Worm (Caenorhabditis elegans): Measurements from ENCODE around the gene sul-1.

sul-1 gene

DNA sequence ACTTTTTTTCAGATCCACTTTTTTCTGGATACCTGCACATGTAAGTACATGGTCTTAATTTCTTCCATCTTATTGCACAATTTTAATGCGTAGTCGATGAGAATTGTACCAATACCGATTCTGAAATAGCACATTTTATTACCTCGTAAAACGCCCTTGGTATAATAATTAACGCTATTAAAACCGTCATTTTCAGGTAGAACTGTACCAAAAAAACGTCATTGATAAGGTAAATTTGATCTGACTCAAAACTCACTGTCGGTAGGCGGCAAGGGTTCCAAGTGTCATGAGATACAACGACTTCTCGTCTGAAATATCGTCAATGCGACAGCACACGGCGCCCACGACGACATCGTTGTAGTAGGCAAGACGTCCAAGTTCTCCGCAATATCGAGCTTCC lies 26.3 kb downstream of the sul-1 start:
- TF ChIP-seq nhr-10 (tag; optimal IDR thresholded peaks at IDR 0.05) = no peak
- TF ChIP-seq sma-3 (GFP tag; optimal IDR thresholded peaks at IDR 0.05) = no peak
- no peak for TF ChIP-seq unc-55 (GFP tag; optimal IDR thresholded peaks at IDR 0.05)
- no peak for TF ChIP-seq ztf-11 (tag; optimal IDR thresholded peaks at IDR 0.05)
- TF ChIP-seq fos-1 (tag; optimal IDR thresholded peaks at IDR 0.05) = peak; percentile 25

DNA sequence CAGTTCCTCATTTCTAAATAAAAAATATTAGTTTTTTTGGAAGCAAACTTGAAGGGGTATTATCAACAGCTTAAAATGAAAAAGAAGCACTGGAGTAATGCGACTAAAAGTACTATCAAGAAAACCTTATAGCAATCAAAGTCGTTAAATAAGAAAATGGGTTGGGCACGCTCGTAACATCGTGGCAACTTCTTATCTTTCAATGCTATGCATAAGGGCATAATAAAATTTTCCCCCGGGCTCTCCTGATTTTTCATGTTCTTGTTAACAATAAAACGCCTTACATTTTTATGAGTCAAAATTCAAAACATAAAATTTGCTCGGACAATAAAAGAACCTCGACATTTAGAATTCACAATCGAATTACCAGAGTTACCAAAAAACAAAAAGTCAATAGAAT lies 27.1 kb downstream of the sul-1 start, which contains the start of gene irg-7:
Gene irg-7 (minus strand): TSS at position 23 of the 400 bp plus-strand sequence.
- TF ChIP-seq unc-55 (GFP tag; optimal IDR thresholded peaks at IDR 0.05) (no peak), fos-1 (tag; optimal IDR thresholded peaks at IDR 0.05) (peak; percentile 57), nhr-77 (tag; optimal IDR thresholded peaks at IDR 0.05) (no peak), sma-9 (GFP tag; optimal IDR thresholded peaks at IDR 0.05) (peak; percentile 14), sma-9 (tag; optimal IDR thresholded peaks at IDR 0.05) (no peak), zag-1 (tag; optimal IDR thresholded peaks at IDR 0.05) (no peak), crh-2 (tag; optimal IDR thresholded peaks at IDR 0.05) (peak; percentile 59)

DNA sequence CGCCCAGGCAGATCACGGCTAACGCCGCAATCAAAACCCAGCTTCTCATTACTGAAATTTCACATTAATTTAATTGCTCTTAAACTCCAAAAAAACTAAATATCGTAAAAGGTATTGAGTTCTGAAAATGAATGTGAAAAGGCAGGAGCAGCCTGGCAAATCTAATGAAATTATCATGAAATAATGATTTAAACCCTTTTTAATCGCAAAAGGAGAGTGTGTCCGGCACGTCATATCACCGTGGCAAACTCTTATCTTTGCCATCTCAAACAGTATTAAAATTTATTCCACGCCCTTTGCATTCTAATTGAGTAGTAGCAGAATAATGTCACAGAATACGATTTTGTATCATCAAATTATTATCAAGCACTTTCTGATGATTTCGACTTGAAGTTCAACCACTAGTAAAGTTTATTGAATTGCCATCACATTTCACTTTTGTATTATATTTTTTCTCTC lies 35.3 kb downstream of the sul-1 start, which contains the start of gene F28B4.3:
Gene F28B4.3 (minus strand): TSS at position 51 of the 459 bp plus-strand sequence.
- TF ChIP-seq fos-1 (tag; optimal IDR thresholded peaks at IDR 0.05) (peak; percentile 95), egl-27 (tag; optimal IDR thresholded peaks at IDR 0.05) (no peak), sem-4 (tag; optimal IDR thresholded peaks at IDR 0.05) (no peak), unc-55 (GFP tag; optimal IDR thresholded peaks at IDR 0.05) (no peak), aly-2 (tag; optimal IDR thresholded peaks at IDR 0.05) (no peak), crh-2 (tag; optimal IDR thresholded peaks at IDR 0.05) (peak; percentile 85), sma-9 (GFP tag; optimal IDR thresholded peaks at IDR 0.05) (peak; percentile 72), sma-9 (tag; optimal IDR thresholded peaks at IDR 0.05) (no peak), skn-1 (tag; optimal IDR thresholded peaks at IDR 0.05) (no peak)

DNA sequence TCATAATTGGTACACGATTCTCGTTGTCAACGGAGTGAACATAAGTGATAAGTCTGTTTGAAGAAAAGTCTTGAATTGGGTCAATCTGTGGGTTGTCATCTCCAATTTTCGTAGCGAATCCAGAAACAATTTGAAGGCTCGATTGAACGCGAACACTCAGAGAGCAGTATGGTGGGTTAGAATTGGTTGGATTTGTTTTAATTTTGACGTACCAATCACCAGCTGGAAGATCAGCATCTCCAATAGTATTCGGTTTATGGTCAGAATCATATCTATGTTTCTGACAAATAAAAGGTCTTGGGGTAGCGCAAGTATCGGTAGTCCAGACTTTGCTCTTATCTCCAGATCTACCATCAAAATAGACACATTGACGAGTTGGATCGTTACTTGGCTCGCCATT lies 40.1 kb downstream of the sul-1 start:
- TF ChIP-seq mbf-1 (tag; optimal IDR thresholded peaks at IDR 0.05) (no peak), nhr-6 (tag; optimal IDR thresholded peaks at IDR 0.05) (no peak), nhr-11 (tag; optimal IDR thresholded peaks at IDR 0.05) (no peak), F13H6.1 (tag; optimal IDR thresholded peaks at IDR 0.05) (no peak), blmp-1 (tag; optimal IDR thresholded peaks at IDR 0.05; ENCODE audit: insufficient read depth) (no peak), ztf-11 (tag; optimal IDR thresholded peaks at IDR 0.05) (no peak), alr-1 (tag; optimal IDR thresholded peaks at IDR 0.05) (no peak), nhr-10 (tag; optimal IDR thresholded peaks at IDR 0.05) (no peak), peb-1 (tag; optimal IDR thresholded peaks at IDR 0.05) (no peak), ztf-4 (tag; optimal IDR thresholded peaks at IDR 0.05) (no peak), C34F6.9 (tag; optimal IDR thresholded peaks at IDR 0.05) (no peak), dmd-4 (tag; optimal IDR thresholded peaks at IDR 0.05) (no peak), nhr-25 (tag; optimal IDR thresholded peaks at IDR 0.05) (no peak), elt-3 (tag; optimal IDR thresholded peaks at IDR 0.05) (no peak), lin-11 (tag; optimal IDR thresholded peaks at IDR 0.05) (no peak), ztf-1 (GFP tag; conservative IDR thresholded peaks at IDR 0.05) (no peak)

DNA sequence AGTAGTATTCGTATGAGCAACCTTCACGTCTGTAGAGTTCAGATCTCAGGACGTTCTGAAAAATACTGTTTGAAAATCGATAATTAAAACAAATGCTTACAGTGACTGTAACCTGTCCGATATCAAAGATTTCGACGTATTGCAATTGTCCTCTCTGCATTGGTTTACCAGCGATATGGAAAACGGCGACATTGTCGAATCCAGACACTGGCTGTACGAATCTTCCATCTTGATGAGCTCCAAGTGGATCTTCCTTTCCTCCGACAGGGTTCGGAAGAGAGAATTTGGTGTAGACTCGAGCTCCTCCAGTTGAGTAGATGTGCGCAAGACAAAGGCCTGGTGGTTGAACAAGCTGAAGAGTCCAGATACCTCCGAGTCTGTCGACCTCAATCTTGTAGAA lies 42.0 kb downstream of the sul-1 start:
- TF ChIP-seq dmd-4 (tag; optimal IDR thresholded peaks at IDR 0.05) (no peak), ceh-16 (tag; optimal IDR thresholded peaks at IDR 0.05) (no peak), nhr-12 (tag; optimal IDR thresholded peaks at IDR 0.05) (no peak), nhr-21 (tag; optimal IDR thresholded peaks at IDR 0.05) (no peak), skn-1 (tag; optimal IDR thresholded peaks at IDR 0.05) (no peak), nhr-23 (tag; optimal IDR thresholded peaks at IDR 0.05) (no peak), unc-39 (tag; optimal IDR thresholded peaks at IDR 0.05) (no peak), ama-1 (optimal IDR thresholded peaks at IDR 0.05) (no peak), mdl-1 (tag; optimal IDR thresholded peaks at IDR 0.05) (no peak), nhr-129 (tag; optimal IDR thresholded peaks at IDR 0.05) (no peak), blmp-1 (tag; optimal IDR thresholded peaks at IDR 0.05; ENCODE audit: insufficient read depth) (no peak)
